Fruit fly (Drosophila melanogaster) whole organism, embryonic: ENCODE results near the gene CG10747.

Experiments used
- Adf1 ChIP-seq: fragments of 200-800 bp; sonication (Bioruptor generic); IDR thresholded peaks from 2 replicates; pipeline ENCODE4 v1.3.6; 2022; ENCODE audit warnings: missing biosample characterization, missing genetic modification characterization
- CG10267 ChIP-seq: fragments of 200-800 bp; sonication (Bioruptor generic); optimal IDR thresholded peaks from 2 replicates; lab custom pipeline; 2018; ENCODE audit warnings: missing biosample characterization, mild to moderate bottlenecking, missing genetic modification characterization, moderate library complexity
- CG10462 ChIP-seq: fragments of 200-800 bp; sonication (Bioruptor generic); optimal IDR thresholded peaks from 2 replicates; lab custom pipeline; 2016; ENCODE audit warnings: missing biosample characterization, missing genetic modification characterization
- CG12299 ChIP-seq: fragments of 200-800 bp; sonication (Bioruptor generic); optimal IDR thresholded peaks from 2 replicates; lab custom pipeline; 2018; ENCODE audit warnings: missing biosample characterization, mild to moderate bottlenecking, missing genetic modification characterization
- CG12391 ChIP-seq: fragments of 200-800 bp; sonication (Bioruptor generic); optimal IDR thresholded peaks from 3 replicates; lab custom pipeline; 2018; ENCODE audit warnings: missing biosample characterization, mild to moderate bottlenecking, missing genetic modification characterization, moderate library complexity
- CG15514 ChIP-seq: fragments of 200-800 bp; sonication (Bioruptor generic); optimal IDR thresholded peaks from 3 replicates; lab custom pipeline; 2017; ENCODE audit warnings: missing biosample characterization, missing genetic modification characterization, mild to moderate bottlenecking, moderate library complexity, missing genetic modification reagents
- CG1647 ChIP-seq: fragments of 200-800 bp; sonication (Bioruptor generic); optimal IDR thresholded peaks from 3 replicates; lab custom pipeline; 2016; ENCODE audit warnings: missing biosample characterization, missing genetic modification characterization
- CG16813 ChIP-seq: fragments of 200-800 bp; sonication (Bioruptor generic); IDR thresholded peaks from 3 replicates; pipeline ENCODE4 v1.3.6; 2022; ENCODE audit warnings: missing biosample characterization, missing genetic modification characterization; ENCODE audit not compliant: partially characterized antibody
- CG17829 ChIP-seq: fragments of 200-800 bp; optimal IDR thresholded peaks from 2 replicates; lab custom pipeline; 2019; ENCODE audit warnings: missing biosample characterization, mild to moderate bottlenecking, missing genetic modification characterization, moderate library complexity
- CG1832 ChIP-seq: fragments of 200-800 bp; sonication (Bioruptor generic); optimal IDR thresholded peaks from 2 replicates; lab custom pipeline; 2017; ENCODE audit warnings: missing biosample characterization, mild to moderate bottlenecking, missing genetic modification characterization, inconsistent platforms
- CG2202 ChIP-seq: fragments of 200-800 bp; sonication (Bioruptor generic); optimal IDR thresholded peaks from 2 replicates; lab custom pipeline; 2018; ENCODE audit warnings: missing biosample characterization, mild to moderate bottlenecking, missing genetic modification characterization
- CG34376 ChIP-seq: fragments of 200-800 bp; sonication (Bioruptor generic); optimal IDR thresholded peaks from 2 replicates; lab custom pipeline; 2018; ENCODE audit warnings: missing biosample characterization, mild to moderate bottlenecking, missing genetic modification characterization
- CG4282 ChIP-seq: fragments of 200-800 bp; sonication (Bioruptor generic); optimal IDR thresholded peaks from 2 replicates; lab custom pipeline; 2016; ENCODE audit warnings: missing biosample characterization, missing genetic modification characterization
- CG4424 ChIP-seq: fragments of 200-800 bp; sonication (Bioruptor generic); optimal IDR thresholded peaks from 3 replicates; lab custom pipeline; 2016; ENCODE audit warnings: missing biosample characterization, missing genetic modification characterization
- CG6254 ChIP-seq: fragments of 200-800 bp; sonication (Bioruptor generic); optimal IDR thresholded peaks from 3 replicates; lab custom pipeline; 2017; ENCODE audit warnings: mild to moderate bottlenecking, missing biosample characterization, missing genetic modification reagents, missing genetic modification characterization
- CG6791 ChIP-seq: fragments of 200-800 bp; sonication (Bioruptor generic); IDR thresholded peaks from 3 replicates; pipeline ENCODE4 v1.3.6; 2022; ENCODE audit warnings: missing biosample characterization, missing genetic modification characterization; ENCODE audit not compliant: partially characterized antibody
- CTCF ChIP-seq: fragments of 200-800 bp; sonication (Bioruptor generic); optimal IDR thresholded peaks from 2 replicates; lab custom pipeline; 2017; ENCODE audit warnings: missing biosample characterization, mild to moderate bottlenecking, missing genetic modification characterization, moderate library complexity
- CoRest ChIP-seq: fragments of 200-800 bp; sonication (Bioruptor generic); optimal IDR thresholded peaks from 3 replicates; lab custom pipeline; 2018; ENCODE audit warnings: missing biosample characterization, mild to moderate bottlenecking, missing genetic modification characterization, moderate library complexity
- Dbx ChIP-seq: fragments of 200-800 bp; sonication (Bioruptor generic); IDR thresholded peaks from 3 replicates; pipeline ENCODE4 v1.3.6; 2022; ENCODE audit warnings: missing biosample characterization, missing genetic modification characterization
- Dref ChIP-seq: fragments of 200-800 bp; sonication (Bioruptor generic); IDR thresholded peaks from 2 replicates; pipeline ENCODE4 v1.3.6; 2022; ENCODE audit warnings: missing biosample characterization, missing genetic modification characterization
- HLH3B ChIP-seq: fragments of 200-800 bp; sonication (Bioruptor generic); IDR thresholded peaks from 2 replicates; pipeline ENCODE4 v1.3.6; 2022; ENCODE audit warnings: missing biosample characterization, missing genetic modification characterization
- HmgZ ChIP-seq: fragments of 200-800 bp; sonication (Bioruptor generic); optimal IDR thresholded peaks from 2 replicates; lab custom pipeline; 2018; ENCODE audit warnings: missing biosample characterization, mild to moderate bottlenecking, missing genetic modification characterization
- Lhr ChIP-seq: fragments of 200-800 bp; sonication (Bioruptor generic); optimal IDR thresholded peaks from 3 replicates; lab custom pipeline; 2017; ENCODE audit warnings: mild to moderate bottlenecking, missing biosample characterization, missing genetic modification reagents, missing genetic modification characterization
- NK7.1 ChIP-seq: fragments of 200-800 bp; sonication (Bioruptor generic); optimal IDR thresholded peaks from 3 replicates; lab custom pipeline; 2016; ENCODE audit warnings: missing biosample characterization, missing genetic modification characterization
- Side ChIP-seq: fragments of 200-800 bp; sonication (Bioruptor generic); optimal IDR thresholded peaks from 2 replicates; lab custom pipeline; 2016; ENCODE audit warnings: missing biosample characterization, missing genetic modification characterization
- Spps ChIP-seq: fragments of 200-800 bp; sonication (Bioruptor generic); optimal IDR thresholded peaks from 2 replicates; lab custom pipeline; 2018; ENCODE audit warnings: missing biosample characterization, mild to moderate bottlenecking, missing genetic modification characterization
- Vsx1 ChIP-seq: fragments of 200-800 bp; sonication (Bioruptor generic); optimal IDR thresholded peaks from 2 replicates; lab custom pipeline; 2017; ENCODE audit warnings: missing biosample characterization, mild to moderate bottlenecking, missing genetic modification characterization, missing genetic modification reagents
- chn ChIP-seq: fragments of 200-800 bp; sonication (Bioruptor generic); optimal IDR thresholded peaks from 2 replicates; lab custom pipeline; 2016; ENCODE audit warnings: missing biosample characterization, missing genetic modification characterization
- crol ChIP-seq: fragments of 200-800 bp; sonication (Bioruptor generic); IDR thresholded peaks from 2 replicates; pipeline ENCODE4 v1.3.6; 2022; ENCODE audit warnings: missing biosample characterization, missing genetic modification characterization
- gsb-n ChIP-seq: fragments of 200-800 bp; sonication (Bioruptor generic); optimal IDR thresholded peaks from 3 replicates; lab custom pipeline; 2018; ENCODE audit warnings: missing biosample characterization, mild to moderate bottlenecking, missing genetic modification characterization
- h ChIP-seq: fragments of >200 bp; optimal IDR thresholded peaks from 2 replicates; lab custom pipeline; 2017
- hb ChIP-seq: fragments of 200-800 bp; sonication (Bioruptor generic); IDR thresholded peaks from 3 replicates; pipeline ENCODE4 v1.3.6; 2022; ENCODE audit warnings: missing biosample characterization, missing genetic modification characterization; ENCODE audit not compliant: partially characterized antibody
- her ChIP-seq: fragments of 200-800 bp; sonication (Bioruptor generic); optimal IDR thresholded peaks from 2 replicates; lab custom pipeline; 2016; ENCODE audit warnings: missing biosample characterization, missing genetic modification characterization
- lab ChIP-seq: fragments of 200-800 bp; sonication (Bioruptor generic); optimal IDR thresholded peaks from 3 replicates; lab custom pipeline; 2017; ENCODE audit warnings: missing biosample characterization, missing genetic modification characterization, mild to moderate bottlenecking, moderate library complexity, missing genetic modification reagents
- lilli ChIP-seq: fragments of 200-800 bp; sonication (Bioruptor generic); optimal IDR thresholded peaks from 3 replicates; lab custom pipeline; 2016; ENCODE audit warnings: missing biosample characterization, missing genetic modification characterization
- maf-S ChIP-seq: fragments of 200-800 bp; sonication (Bioruptor generic); optimal IDR thresholded peaks from 2 replicates; lab custom pipeline; 2016; ENCODE audit warnings: missing biosample characterization, missing genetic modification characterization
- nerfin-1 ChIP-seq: fragments of 200-800 bp; sonication (Bioruptor generic); optimal IDR thresholded peaks from 3 replicates; lab custom pipeline; 2019; ENCODE audit warnings: missing biosample characterization, mild to moderate bottlenecking, missing genetic modification characterization, moderate library complexity
- pan ChIP-seq, 4 experiments: fragments of >200 bp in 3 of 4; fragments of 200-800 bp in 1 of 4; sonication (Bioruptor generic) in 1 of 4; optimal IDR thresholded peaks in 3 of 4; IDR thresholded peaks in 1 of 4; 2 replicates each; pipeline versions ENCODE4 v1.3.6 to Lab custom; 2017 to 2022; ENCODE audit warnings: missing biosample characterization in 2 of 4, missing genetic modification characterization in 2 of 4, mixed read lengths in 1 of 4
- pnt ChIP-seq: fragments of 200-800 bp; sonication (Bioruptor generic); optimal IDR thresholded peaks from 3 replicates; lab custom pipeline; 2016; ENCODE audit warnings: missing biosample characterization, missing genetic modification characterization
- rib ChIP-seq: fragments of 200-800 bp; sonication (Bioruptor generic); IDR thresholded peaks from 2 replicates; pipeline ENCODE4 v1.3.6; 2022; ENCODE audit warnings: missing biosample characterization, missing genetic modification characterization
- ro ChIP-seq: fragments of 200-800 bp; sonication (Bioruptor generic); IDR thresholded peaks from 2 replicates; pipeline ENCODE4 v1.3.6; 2022; ENCODE audit warnings: missing biosample characterization, missing genetic modification characterization
- run ChIP-seq: fragments of 200-800 bp; sonication (Bioruptor generic); optimal IDR thresholded peaks from 3 replicates; lab custom pipeline; 2018; ENCODE audit warnings: missing biosample characterization, mild to moderate bottlenecking, missing genetic modification characterization
- scrt ChIP-seq: fragments of 200-800 bp; sonication (Bioruptor generic); optimal IDR thresholded peaks from 2 replicates; lab custom pipeline; 2018; ENCODE audit warnings: missing biosample characterization, mild to moderate bottlenecking, missing genetic modification characterization, moderate library complexity
- seq ChIP-seq: fragments of 200-800 bp; sonication (Bioruptor generic); IDR thresholded peaks from 2 replicates; pipeline ENCODE4 v1.3.6; 2022; ENCODE audit warnings: missing biosample characterization, missing genetic modification characterization
- slou ChIP-seq: fragments of 200-800 bp; sonication (Bioruptor generic); optimal IDR thresholded peaks from 3 replicates; lab custom pipeline; 2016; ENCODE audit warnings: missing biosample characterization, missing genetic modification characterization
- wek ChIP-seq: fragments of 200-800 bp; sonication (Bioruptor generic); optimal IDR thresholded peaks from 3 replicates; lab custom pipeline; 2018; ENCODE audit warnings: missing biosample characterization, mild to moderate bottlenecking, missing genetic modification characterization, moderate library complexity
- z ChIP-seq: fragments of 200-800 bp; sonication (Bioruptor generic); IDR thresholded peaks from 3 replicates; pipeline ENCODE4 v1.3.6; 2022; ENCODE audit warnings: missing biosample characterization, missing genetic modification characterization
- zen ChIP-seq: fragments of 200-800 bp; sonication (Bioruptor generic); optimal IDR thresholded peaks from 3 replicates; lab custom pipeline; 2018; ENCODE audit warnings: missing biosample characterization, mild to moderate bottlenecking, missing genetic modification characterization, moderate library complexity
- zfh1 ChIP-seq: fragments of 200-800 bp; sonication (Bioruptor generic); IDR thresholded peaks from 3 replicates; pipeline ENCODE4 v1.3.6; 2022; ENCODE audit warnings: missing biosample characterization, missing genetic modification characterization

CG10747 gene

DNA sequence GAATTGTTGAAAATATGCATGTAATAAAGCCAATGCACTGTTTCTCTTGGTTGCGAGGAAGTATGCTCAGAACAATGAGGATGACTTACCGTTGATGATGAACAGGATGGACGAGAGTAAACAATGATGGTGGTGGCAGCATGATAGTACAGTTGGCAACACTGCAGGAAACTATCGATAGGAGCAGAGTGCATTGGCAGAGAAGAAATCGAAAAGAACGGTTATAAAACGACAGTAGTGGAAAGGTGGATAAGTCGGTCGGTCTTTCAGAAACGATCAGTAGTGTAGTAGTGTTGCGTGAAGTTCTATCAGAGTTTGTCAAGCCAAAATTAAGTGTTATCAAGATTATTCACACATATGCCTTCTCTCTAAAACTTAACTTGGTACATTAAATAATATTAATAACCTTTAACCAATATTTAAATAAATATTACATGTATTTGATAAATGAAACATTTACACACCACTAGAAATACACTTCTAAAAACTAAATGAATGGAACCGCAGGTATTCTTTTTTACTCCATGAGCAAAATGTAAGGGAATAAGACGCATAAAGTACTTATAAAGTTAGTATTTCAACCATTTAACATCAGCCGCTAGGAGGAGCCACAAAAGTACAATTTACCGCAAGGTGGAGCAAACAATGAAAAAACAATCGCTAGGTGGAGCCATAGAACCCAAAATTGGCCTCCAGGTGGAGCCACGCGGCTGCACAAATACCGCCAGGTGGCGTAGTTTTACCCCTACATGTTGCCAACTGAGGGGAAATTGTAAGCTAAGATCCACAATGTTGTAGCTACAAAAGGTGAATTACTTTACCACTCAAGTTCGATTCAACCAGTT lies 29.5 kb upstream of the CG10747 start (continued):
- peak; percentile 68 for TF ChIP-seq CG10462
- TF ChIP-seq crol (GFP tag; lab: Robert Waterston, UW) = no peak
- TF ChIP-seq NK7.1 (GFP tag; lab: Kevin White, UChicago) = peak; percentile 90
- peak; percentile 84 for TF ChIP-seq CG16813 (GFP tag; lab: Robert Waterston, UW)
- TF ChIP-seq ro (GFP tag; lab: Robert Waterston, UW) = peak; percentile 86
- TF ChIP-seq CTCF (GFP tag; lab: Kevin White, UChicago) = peak; percentile 100
- TF ChIP-seq CG1832 (GFP tag; lab: Kevin White, UChicago) = no peak
- TF ChIP-seq Adf1 = peak; percentile 34
- no peak for TF ChIP-seq nerfin-1
- TF ChIP-seq gsb-n (tag; lab: Kevin White, UChicago) = peak; percentile 64
- peak; percentile 87 for TF ChIP-seq CG17829 (tag; lab: Kevin White, UChicago)
- TF ChIP-seq Dref (GFP tag; lab: Robert Waterston, UW) = peak; percentile 56
- TF ChIP-seq z = peak; percentile 98
- no peak for TF ChIP-seq Spps (tag; lab: Kevin White, UChicago)
- TF ChIP-seq CG12299 (tag; lab: Kevin White, UChicago) = peak; percentile 29
- peak; percentile 86 for TF ChIP-seq Side (GFP tag; lab: Kevin White, UChicago)
- TF ChIP-seq HLH3B (GFP tag; lab: Robert Waterston, UW) = peak; percentile 92
- peak; percentile 10 for TF ChIP-seq run (tag; lab: Kevin White, UChicago)
- peak; percentile 78 for TF ChIP-seq CG10267 (tag; lab: Kevin White, UChicago)
- peak; percentile 90 for TF ChIP-seq maf-S (GFP tag; lab: Kevin White, UChicago)
- TF ChIP-seq CG4424 (GFP tag; lab: Kevin White, UChicago) = peak; percentile 80
- TF ChIP-seq Vsx1 (GFP tag; lab: Kevin White, UChicago) = peak; percentile 13
- peak; percentile 26 for TF ChIP-seq CG6254 (GFP tag; lab: Kevin White, UChicago)
- TF ChIP-seq lilli (GFP tag; lab: Kevin White, UChicago) = peak; percentile 93
- peak; percentile 47 for TF ChIP-seq CG2202 (tag; lab: Kevin White, UChicago)
- peak; percentile 79 for TF ChIP-seq CG6791 (GFP tag; lab: Robert Waterston, UW)
- peak; percentile 80 for TF ChIP-seq CG4282 (GFP tag; lab: Kevin White, UChicago)
- TF ChIP-seq her = peak; percentile 89
- peak; percentile 80 for TF ChIP-seq CG12391
- no peak for TF ChIP-seq h
- no peak; the same call in 1 of the 3 replicates for TF ChIP-seq hb (GFP tag; lab: Robert Waterston, UW)
- TF ChIP-seq CG1647 = peak; percentile 86
- peak; percentile 96 for TF ChIP-seq pnt (GFP tag; lab: Kevin White, UChicago)
- peak; percentile 66 for TF ChIP-seq HmgZ (tag; lab: Kevin White, UChicago)
- TF ChIP-seq pan (optimal IDR thresholded peaks at IDR 0.05; lab: Kevin White, UChicago) = no peak
- TF ChIP-seq pan (GFP tag; optimal IDR thresholded peaks at IDR 0.05 in 1 of 2, IDR thresholded peaks at IDR 0.05 in 1 of 2) = peak in 1 of 2 experiments; percentile 86
- TF ChIP-seq rib (GFP tag; lab: Robert Waterston, UW) = peak; percentile 61
- peak; percentile 76 for TF ChIP-seq zen (tag; lab: Kevin White, UChicago)
- TF ChIP-seq CG15514 (GFP tag; lab: Kevin White, UChicago) = peak; percentile 59
- TF ChIP-seq wek (GFP tag; lab: Kevin White, UChicago) = peak; percentile 68
- peak; percentile 10 for TF ChIP-seq CG34376 (GFP tag; lab: Kevin White, UChicago)
- TF ChIP-seq lab (GFP tag; lab: Kevin White, UChicago) = peak; percentile 70
- peak; percentile 96 for TF ChIP-seq zfh1 (GFP tag; lab: Robert Waterston, UW)
- TF ChIP-seq Lhr (GFP tag; lab: Kevin White, UChicago) = peak; percentile 97
- TF ChIP-seq CoRest = peak; percentile 75
- TF ChIP-seq seq (GFP tag; lab: Robert Waterston, UW) = 0 out of 2 replicates have a peak, but pooled peaks have one; percentile 68
- peak; percentile 90 for TF ChIP-seq slou
- TF ChIP-seq scrt (GFP tag; lab: Kevin White, UChicago) = peak; percentile 6
- TF ChIP-seq chn (GFP tag; lab: Kevin White, UChicago) = peak; percentile 89
- TF ChIP-seq Dbx (GFP tag; lab: Robert Waterston, UW) = peak; percentile 96
